Fruit fly (Drosophila melanogaster) whole organism, embryonic: Measurements from ENCODE around the gene CG31826.
A peak's percentile ranks its signal among the peaks of the same experiment; 100 is the strongest.

Experiments
- Ada2b ChIP-seq: fragments of 200-800 bp; sonication (Bioruptor generic); IDR thresholded peaks from 2 replicates; pipeline ENCODE4 v1.3.6; 2022; ENCODE audit warnings: missing biosample characterization, missing genetic modification characterization
- BEAF-32 ChIP-seq: fragments of 200-800 bp; sonication (Bioruptor generic); optimal IDR thresholded peaks from 3 replicates; lab custom pipeline; 2017; ENCODE audit warnings: missing biosample characterization, missing genetic modification characterization, mild to moderate bottlenecking, moderate library complexity, missing genetic modification reagents
- Blimp-1 ChIP-seq: fragments of 200-800 bp; sonication (Bioruptor generic); optimal IDR thresholded peaks from 3 replicates; lab custom pipeline; 2018; ENCODE audit warnings: missing biosample characterization, missing genetic modification characterization, mild to moderate bottlenecking, moderate library complexity, missing genetic modification reagents
- C15 ChIP-seq: fragments of 200-800 bp; sonication (Bioruptor generic); IDR thresholded peaks from 3 replicates; pipeline ENCODE4 v1.3.6; 2022; ENCODE audit warnings: missing biosample characterization, missing genetic modification characterization
- CG10209 ChIP-seq: fragments of 200-800 bp; sonication (Bioruptor generic); optimal IDR thresholded peaks from 3 replicates; lab custom pipeline; 2017; ENCODE audit warnings: missing biosample characterization, mild to moderate bottlenecking, missing genetic modification characterization, missing genetic modification reagents
- CG12155 ChIP-seq: fragments of 200-800 bp; sonication (Bioruptor generic); optimal IDR thresholded peaks from 3 replicates; lab custom pipeline; 2016; ENCODE audit warnings: missing biosample characterization, missing genetic modification characterization
- CG15073 ChIP-seq: fragments of 200-800 bp; sonication (Bioruptor generic); optimal IDR thresholded peaks from 2 replicates; lab custom pipeline; 2016; ENCODE audit warnings: missing biosample characterization, missing genetic modification characterization
- CG16863 ChIP-seq: fragments of 200-800 bp; sonication (Bioruptor generic); optimal IDR thresholded peaks from 3 replicates; lab custom pipeline; 2016; ENCODE audit warnings: missing biosample characterization, missing genetic modification characterization
- CG2199 ChIP-seq: fragments of 200-800 bp; sonication (Bioruptor generic); IDR thresholded peaks from 3 replicates; pipeline ENCODE4 v1.3.6; 2022; ENCODE audit warnings: missing biosample characterization, missing genetic modification characterization
- CG2712 ChIP-seq: fragments of 200-800 bp; optimal IDR thresholded peaks from 3 replicates; lab custom pipeline; 2019; ENCODE audit warnings: missing biosample characterization, mild to moderate bottlenecking, missing genetic modification characterization, moderate library complexity
- CG2875 ChIP-seq: fragments of 200-800 bp; sonication (Bioruptor generic); optimal IDR thresholded peaks from 2 replicates; lab custom pipeline; 2017; ENCODE audit warnings: missing biosample characterization, mild to moderate bottlenecking, missing genetic modification characterization, missing genetic modification reagents
- CG3065 ChIP-seq: fragments of 200-800 bp; sonication (Bioruptor generic); optimal IDR thresholded peaks from 2 replicates; lab custom pipeline; 2016; ENCODE audit warnings: missing biosample characterization, missing genetic modification characterization
- CG34422 ChIP-seq: fragments of 200-800 bp; sonication (Bioruptor generic); IDR thresholded peaks from 3 replicates; pipeline ENCODE4 v1.3.6; 2022; ENCODE audit warnings: missing biosample characterization, missing genetic modification characterization
- CG3726 ChIP-seq: fragments of 200-800 bp; sonication (Bioruptor generic); IDR thresholded peaks from 3 replicates; pipeline ENCODE4, ENCODE4 v1.3.6; 2022; ENCODE audit warnings: missing biosample characterization, missing genetic modification characterization
- CG4820 ChIP-seq: fragments of 200-800 bp; sonication (Bioruptor generic); optimal IDR thresholded peaks from 3 replicates; lab custom pipeline; 2016; ENCODE audit warnings: missing biosample characterization, missing genetic modification characterization
- CG6654 ChIP-seq: fragments of 200-800 bp; sonication (Bioruptor generic); optimal IDR thresholded peaks from 2 replicates; lab custom pipeline; 2017; ENCODE audit warnings: missing biosample characterization, mild to moderate bottlenecking, missing genetic modification characterization
- CG6854 ChIP-seq: fragments of 200-800 bp; sonication (Bioruptor generic); optimal IDR thresholded peaks from 3 replicates; lab custom pipeline; 2017; ENCODE audit warnings: missing biosample characterization, mild to moderate bottlenecking, missing genetic modification characterization
- CG7271 ChIP-seq: fragments of 200-800 bp; sonication (Bioruptor generic); optimal IDR thresholded peaks from 2 replicates; lab custom pipeline; 2018; ENCODE audit warnings: missing biosample characterization, mild to moderate bottlenecking, missing genetic modification characterization, moderate library complexity
- CG9727 ChIP-seq: fragments of 200-800 bp; sonication (Bioruptor generic); optimal IDR thresholded peaks from 3 replicates; lab custom pipeline; 2017; ENCODE audit warnings: missing biosample characterization, mild to moderate bottlenecking, missing genetic modification characterization
- Dad ChIP-seq: fragments of 200-800 bp; sonication (Bioruptor generic); optimal IDR thresholded peaks from 3 replicates; lab custom pipeline; 2016; ENCODE audit warnings: missing biosample characterization, missing genetic modification characterization
- Dek ChIP-seq: fragments of 200-800 bp; sonication (Bioruptor generic); optimal IDR thresholded peaks from 3 replicates; lab custom pipeline; 2019; ENCODE audit warnings: missing biosample characterization, mild to moderate bottlenecking, missing genetic modification characterization, moderate library complexity
- Gug ChIP-seq: fragments of 200-800 bp; sonication (Bioruptor generic); IDR thresholded peaks from 4 replicates; pipeline ENCODE4 v1.3.6; 2022; ENCODE audit warnings: missing biosample characterization, missing genetic modification characterization
- Hr39 ChIP-seq: fragments of >200 bp; optimal IDR thresholded peaks from 2 replicates; lab custom pipeline; 2017
- Hr78 ChIP-seq, 2 experiments: fragments of 200-800 bp in 1 of 2; fragments of >200 bp in 1 of 2; sonication (Bioruptor generic) in 1 of 2; optimal IDR thresholded peaks; 2 replicates each; lab custom pipeline; 2017 to 2019; ENCODE audit warnings: missing biosample characterization in 2 of 2, missing genetic modification characterization in 2 of 2, mild to moderate bottlenecking in 1 of 2, moderate library complexity in 1 of 2
- Hsf ChIP-seq: fragments of 200-800 bp; sonication (Bioruptor generic); optimal IDR thresholded peaks from 3 replicates; lab custom pipeline; 2016; ENCODE audit warnings: missing biosample characterization, missing genetic modification characterization
- Jarid2 ChIP-seq: fragments of 200-800 bp; sonication (Bioruptor generic); optimal IDR thresholded peaks from 3 replicates; lab custom pipeline; 2017; ENCODE audit warnings: mild to moderate bottlenecking, missing biosample characterization, missing genetic modification reagents, missing genetic modification characterization
- NFAT ChIP-seq: fragments of 200-800 bp; sonication (Bioruptor generic); IDR thresholded peaks from 2 replicates; pipeline ENCODE4 v1.3.6; 2022; ENCODE audit warnings: missing biosample characterization, missing genetic modification characterization
- Optix ChIP-seq: fragments of 200-800 bp; sonication (Bioruptor generic); IDR thresholded peaks from 3 replicates; pipeline ENCODE4 v1.3.6; 2022; ENCODE audit warnings: missing biosample characterization, missing genetic modification characterization
- ac ChIP-seq: fragments of 200-800 bp; sonication (Bioruptor generic); optimal IDR thresholded peaks from 3 replicates; lab custom pipeline; 2017; ENCODE audit warnings: missing biosample characterization, mild to moderate bottlenecking, missing genetic modification characterization
- caup ChIP-seq: fragments of 200-800 bp; sonication (Bioruptor generic); optimal IDR thresholded peaks from 3 replicates; lab custom pipeline; 2017; ENCODE audit warnings: missing biosample characterization, mild to moderate bottlenecking, missing genetic modification characterization, moderate library complexity; ENCODE audit not compliant: severe bottlenecking
- crc ChIP-seq: fragments of 200-800 bp; sonication (Bioruptor generic); optimal IDR thresholded peaks from 2 replicates; lab custom pipeline; 2016; ENCODE audit warnings: missing biosample characterization, missing genetic modification characterization
- croc ChIP-seq: fragments of 200-800 bp; sonication (Bioruptor generic); conservative IDR thresholded peaks from 3 replicates; pipeline ENCODE4 v1.3.6; 2022; ENCODE audit warnings: missing biosample characterization, missing genetic modification characterization
- dmrt99B ChIP-seq: fragments of 200-800 bp; sonication (Bioruptor generic); optimal IDR thresholded peaks from 2 replicates; lab custom pipeline; 2018; ENCODE audit warnings: missing biosample characterization, mild to moderate bottlenecking, missing genetic modification characterization, moderate library complexity
- ind ChIP-seq: fragments of 200-800 bp; sonication (Bioruptor generic); optimal IDR thresholded peaks from 3 replicates; lab custom pipeline; 2016; ENCODE audit warnings: missing biosample characterization, missing genetic modification characterization
- insv ChIP-seq, 2 experiments: fragments of 200-800 bp; sonication (Bioruptor generic); optimal IDR thresholded peaks; 3 replicates each; lab custom pipeline; 2016 to 2018; ENCODE audit warnings: missing biosample characterization in 2 of 2, missing genetic modification characterization in 2 of 2
- kay ChIP-seq: fragments of 200-800 bp; sonication (Bioruptor generic); optimal IDR thresholded peaks from 2 replicates; lab custom pipeline; 2016; ENCODE audit warnings: missing biosample characterization, missing genetic modification characterization
- klu ChIP-seq: fragments of 200-800 bp; sonication (Bioruptor generic); IDR thresholded peaks from 2 replicates; pipeline ENCODE4 v1.3.6; 2022; ENCODE audit warnings: missing biosample characterization, missing genetic modification characterization
- nerfin-2 ChIP-seq: fragments of 200-800 bp; sonication (Bioruptor generic); IDR thresholded peaks from 2 replicates; pipeline ENCODE4 v1.3.6; 2022; ENCODE audit warnings: missing biosample characterization, missing genetic modification characterization; ENCODE audit not compliant: partially characterized antibody
- oc ChIP-seq: fragments of 200-800 bp; sonication (Bioruptor generic); optimal IDR thresholded peaks from 2 replicates; lab custom pipeline; 2018; ENCODE audit warnings: missing biosample characterization, mild to moderate bottlenecking, missing genetic modification characterization, moderate library complexity
- otp ChIP-seq: fragments of 200-800 bp; sonication (Bioruptor generic); IDR thresholded peaks from 3 replicates; pipeline ENCODE4, ENCODE4 v1.3.6; 2022; ENCODE audit warnings: missing biosample characterization, missing genetic modification characterization
- peb ChIP-seq: fragments of 200-800 bp; sonication (Bioruptor generic); IDR thresholded peaks from 2 replicates; pipeline ENCODE4 v1.3.6; 2022; ENCODE audit warnings: missing biosample characterization, missing genetic modification characterization
- ranshi ChIP-seq: fragments of 200-800 bp; sonication (Bioruptor generic); IDR thresholded peaks from 2 replicates; pipeline ENCODE4 v1.3.6; 2022; ENCODE audit warnings: missing biosample characterization, missing genetic modification characterization
- seq ChIP-seq: fragments of 200-800 bp; sonication (Bioruptor generic); IDR thresholded peaks from 2 replicates; pipeline ENCODE4 v1.3.6; 2022; ENCODE audit warnings: missing biosample characterization, missing genetic modification characterization
- tap ChIP-seq: fragments of 200-800 bp; optimal IDR thresholded peaks from 3 replicates; lab custom pipeline; 2019; ENCODE audit warnings: missing biosample characterization, mild to moderate bottlenecking, missing genetic modification characterization, moderate library complexity
- usp ChIP-seq: fragments of >200 bp; optimal IDR thresholded peaks from 2 replicates; lab custom pipeline; 2017; ENCODE audit warnings: missing biosample characterization, missing genetic modification characterization
- wor ChIP-seq: fragments of 200-800 bp; sonication (Bioruptor generic); IDR thresholded peaks from 2 replicates; pipeline ENCODE4 v1.3.6; 2022; ENCODE audit warnings: missing biosample characterization, missing genetic modification characterization
- yki ChIP-seq: fragments of >200 bp; optimal IDR thresholded peaks from 3 replicates; lab custom pipeline; 2018
- zen2 ChIP-seq: fragments of 200-800 bp; sonication (Bioruptor generic); IDR thresholded peaks from 3 replicates; pipeline ENCODE4 v1.3.6; 2022; ENCODE audit warnings: missing biosample characterization, missing genetic modification characterization; ENCODE audit not compliant: partially characterized antibody
- zfh1 ChIP-seq: fragments of 200-800 bp; sonication (Bioruptor generic); IDR thresholded peaks from 3 replicates; pipeline ENCODE4 v1.3.6; 2022; ENCODE audit warnings: missing biosample characterization, missing genetic modification characterization

CG31826 gene

DNA sequence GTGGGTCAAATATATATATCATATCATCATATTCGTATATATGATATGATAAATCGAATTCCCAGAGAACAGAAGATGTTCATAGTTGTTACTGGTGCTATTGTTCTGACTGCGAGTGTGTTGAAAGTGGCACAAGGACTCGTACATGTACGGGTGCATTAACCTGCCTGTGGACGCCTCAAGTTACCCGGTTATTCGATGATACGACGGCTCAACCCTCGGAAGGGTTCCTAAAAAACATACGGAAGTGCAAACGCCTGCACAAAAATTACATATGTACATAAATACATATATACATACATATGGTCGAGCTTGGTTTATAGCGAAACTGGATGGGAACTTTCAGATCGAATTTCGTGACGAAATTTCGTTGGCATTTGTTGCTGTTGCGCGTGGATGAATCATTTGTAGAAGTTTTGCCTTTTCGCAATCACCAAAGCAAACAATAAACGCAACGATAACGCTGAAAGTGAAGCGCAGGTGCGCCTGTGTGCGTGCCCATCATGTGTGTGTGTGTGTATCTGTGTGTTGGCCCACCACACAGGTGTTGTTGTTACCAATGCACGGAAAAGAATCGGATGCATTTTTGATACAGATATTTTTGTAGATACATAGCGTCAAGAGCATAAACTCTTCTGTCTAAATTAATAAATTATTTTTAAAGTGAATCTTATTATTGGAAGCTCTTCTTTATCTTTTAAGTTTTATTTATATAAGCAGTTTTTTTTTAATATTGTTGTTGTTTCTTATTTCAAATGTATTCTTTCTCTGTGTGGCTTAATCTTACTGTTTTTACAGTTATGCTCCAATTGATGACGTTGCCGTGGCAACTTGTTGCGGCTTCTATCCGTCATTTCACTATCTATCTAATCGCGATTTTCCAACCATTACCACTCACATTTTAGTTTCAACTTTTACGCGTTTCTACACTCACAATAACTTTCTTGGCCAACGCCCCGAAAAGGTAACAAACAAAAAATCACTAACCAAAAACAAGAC lies 11.2 kb downstream of the CG31826 start (continued):
- TF ChIP-seq CG2199 (no peak), CG7271 (tag; lab: Kevin White, UChicago) (peak; percentile 1), zen2 (no peak), seq (peak; percentile 82), Dad (GFP tag; lab: Kevin White, UChicago) (peak; percentile 20), Ada2b (GFP tag; lab: Robert Waterston, UW) (peak; percentile 78), caup (GFP tag; lab: Kevin White, UChicago) (peak; percentile 51), CG6654 (GFP tag; lab: Kevin White, UChicago) (no peak), Hr78 (GFP tag; optimal IDR thresholded peaks at IDR 0.05; lab: Kevin White, UChicago) (no peak), NFAT (no peak), usp (GFP tag; lab: Kevin White, UChicago) (no peak), dmrt99B (tag; lab: Kevin White, UChicago) (peak; percentile 84), CG2712 (peak; percentile 87), CG3065 (peak; percentile 19), nerfin-2 (no peak), Hsf (peak; percentile 56), CG3726 (GFP tag; lab: Robert Waterston, UW) (0 out of 3 replicates have a peak, but pooled peaks have one; percentile 50), CG6854 (GFP tag; lab: Kevin White, UChicago) (no peak), Jarid2 (GFP tag; lab: Kevin White, UChicago) (no peak), ind (peak; percentile 63), CG9727 (peak; percentile 80), croc (GFP tag; lab: Robert Waterston, UW) (peak; percentile 62), klu (no peak), Blimp-1 (GFP tag; lab: Kevin White, UChicago) (peak; percentile 81), Optix (GFP tag; lab: Robert Waterston, UW) (peak; percentile 45; the same call in 1 of the 3 replicates), Hr39 (lab: Kevin White, UChicago) (no peak), Gug (GFP tag; lab: Robert Waterston, UW) (peak; percentile 44; the same call in 2 of the 4 replicates), kay (peak; percentile 37), Dek (peak; percentile 44), zfh1 (GFP tag; lab: Robert Waterston, UW) (peak; percentile 76), CG34422 (GFP tag; lab: Robert Waterston, UW) (peak; percentile 69; the same call in 2 of the 3 replicates), CG16863 (no peak), ranshi (GFP tag; lab: Robert Waterston, UW) (peak; percentile 70; the same call in 1 of the 2 replicates), oc (tag; lab: Kevin White, UChicago) (peak; percentile 55), C15 (GFP tag; lab: Robert Waterston, UW) (peak; percentile 67; the same call in 2 of the 3 replicates), CG2875 (GFP tag; lab: Kevin White, UChicago) (peak; percentile 66), otp (GFP tag; lab: Robert Waterston, UW) (peak; percentile 57; the same call in 1 of the 3 replicates), CG4820 (GFP tag; lab: Kevin White, UChicago) (peak; percentile 70), CG12155 (GFP tag; lab: Kevin White, UChicago) (peak; percentile 53), insv (GFP tag; optimal IDR thresholded peaks at IDR 0.05; lab: Kevin White, UChicago) (no peak), CG15073 (peak; percentile 9), tap (tag; lab: Kevin White, UChicago) (peak; percentile 76), wor (GFP tag; lab: Robert Waterston, UW) (peak; percentile 84), peb (GFP tag; lab: Robert Waterston, UW) (peak; percentile 77), yki (lab: Kevin White, UChicago) (no peak), crc (GFP tag; lab: Kevin White, UChicago) (no peak), CG10209 (GFP tag; lab: Kevin White, UChicago) (peak; percentile 75), ac (peak; percentile 43), BEAF-32 (GFP tag; lab: Kevin White, UChicago) (no peak)
